Worm (Caenorhabditis elegans) whole organism, early embryonic: ENCODE results near the gene T20G5.8.

ENCODE experiments used
- F13C5.2 ChIP-seq: sonication (generic microtip); optimal IDR thresholded peaks from 2 replicates; lab custom pipeline; 2017; ENCODE audit warnings: mild to moderate bottlenecking, missing genetic modification characterization, inconsistent platforms, missing compliant biosample characterization
- ama-1 ChIP-seq: fragments of 150-350 bp; optimal IDR thresholded peaks from 2 replicates; lab custom pipeline; 2014
- ceh-13 ChIP-seq: fragments of 200-800 bp; sonication (Bioruptor generic); optimal IDR thresholded peaks from 2 replicates; lab custom pipeline; 2018; ENCODE audit warnings: mild to moderate bottlenecking, missing genetic modification characterization, missing compliant biosample characterization
- ceh-36 ChIP-seq: sonication (generic microtip); optimal IDR thresholded peaks from 2 replicates; lab custom pipeline; 2016; ENCODE audit warnings: missing genetic modification characterization, inconsistent platforms, missing compliant biosample characterization
- ets-7 ChIP-seq: sonication (generic microtip); optimal IDR thresholded peaks from 2 replicates; lab custom pipeline; 2016; ENCODE audit warnings: missing genotype, missing genetic modification characterization, missing compliant biosample characterization
- hmg-4 ChIP-seq: fragments of 200-800 bp; sonication (Bioruptor generic); optimal IDR thresholded peaks from 2 replicates; lab custom pipeline; 2018; ENCODE audit warnings: mild to moderate bottlenecking, missing genetic modification characterization, missing compliant biosample characterization
- hnd-1 ChIP-seq: sonication (generic microtip); optimal IDR thresholded peaks from 2 replicates; lab custom pipeline; 2016; ENCODE audit warnings: missing genetic modification characterization, missing compliant biosample characterization
- pes-1 ChIP-seq: fragments of 200-800 bp; sonication (Bioruptor generic); IDR thresholded peaks from 2 replicates; pipeline ENCODE4 v1.3.6; 2022; ENCODE audit warnings: missing genetic modification reagents, missing genetic modification characterization, missing compliant biosample characterization
- sea-1 ChIP-seq: fragments of 200-800 bp; sonication (Bioruptor generic); conservative IDR thresholded peaks from 2 replicates; pipeline ENCODE4 v1.3.6; 2022; ENCODE audit warnings: missing genetic modification characterization, missing compliant biosample characterization
- tbx-11 ChIP-seq: fragments of 200-800 bp; sonication (Bioruptor generic); IDR thresholded peaks from 2 replicates; pipeline ENCODE4 v1.3.6; 2022; ENCODE audit warnings: missing genetic modification characterization, missing compliant biosample characterization
- tra-4 ChIP-seq: sonication (generic microtip); optimal IDR thresholded peaks from 2 replicates; lab custom pipeline; 2017; ENCODE audit warnings: missing genetic modification characterization, missing compliant biosample characterization

- TF ChIP-seq tbx-11 (GFP tag; lab: Robert Waterston, UW) = no peak
- TF ChIP-seq ama-1 (lab: Kevin White, UChicago) = no peak
- no peak for TF ChIP-seq ceh-36
- no peak for TF ChIP-seq sea-1
- TF ChIP-seq tra-4 (tag; lab: Kevin White, UChicago) = no peak
- TF ChIP-seq F13C5.2 (tag; lab: Kevin White, UChicago) = no peak
- no peak for TF ChIP-seq ets-7 (tag; lab: Kevin White, UChicago)
- TF ChIP-seq hnd-1 (tag; lab: Kevin White, UChicago) = no peak
- no peak for TF ChIP-seq pes-1 (GFP tag; lab: Robert Waterston, UW)
- no peak for TF ChIP-seq hmg-4 (GFP tag; lab: Kevin White, UChicago)
- no peak for TF ChIP-seq ceh-13
These were observed 21.1 kb upstream of the T20G5.8 start for ce11 chrIII:10178023-10178422.
